Fruit fly (Drosophila melanogaster): ENCODE data around the gene CG18558.
A peak's percentile ranks its signal among the peaks of the same experiment; 100 is the strongest.

The CG18558 gene

DNA sequence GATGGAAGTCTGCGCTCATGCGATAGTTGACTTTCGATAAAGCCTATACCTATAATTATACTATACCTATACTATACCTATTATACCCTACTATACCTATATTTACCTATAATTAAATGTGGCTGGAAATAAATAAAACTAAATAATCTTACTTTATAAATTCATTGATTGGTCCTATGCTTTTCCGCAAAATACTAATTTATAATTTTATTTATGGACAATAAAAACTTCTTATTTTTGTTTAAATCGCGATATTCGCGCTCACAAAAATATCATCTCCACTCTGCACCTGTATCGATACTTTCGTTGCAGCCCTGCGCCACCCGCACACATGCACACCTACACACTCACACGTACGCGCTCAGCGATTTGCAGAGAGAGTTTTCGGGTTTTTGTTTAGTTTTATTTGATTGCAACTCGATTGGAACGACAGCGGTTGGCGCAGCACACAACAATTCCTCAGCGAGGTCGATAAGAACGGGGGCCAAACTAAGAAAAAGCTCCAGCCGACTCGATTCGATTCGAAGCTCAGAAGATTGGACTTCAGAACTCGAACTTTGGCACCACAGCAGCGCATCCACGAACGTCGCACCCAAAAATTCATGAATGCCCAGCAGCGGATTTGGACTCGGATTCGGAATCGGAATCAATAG, 30.4 kb upstream of the CG18558 start, which contains the start of gene CG8814 (continued):
- TF ChIP-seq cwo (GFP tag; optimal IDR thresholded peaks at IDR 0.05), result peak; percentile 32
- TF ChIP-seq YL-1 (GFP tag; optimal IDR thresholded peaks at IDR 0.05), result peak; percentile 31
- TF ChIP-seq Doc3 (GFP tag; IDR thresholded peaks at IDR 0.05; ENCODE audit: partially characterized antibody), result peak; percentile 66; the same call in 2 of the 3 replicates
- no peak for TF ChIP-seq CG11696 (GFP tag; IDR thresholded peaks at IDR 0.05)
- peak; percentile 76 for TF ChIP-seq tin (GFP tag; optimal IDR thresholded peaks at IDR 0.05)
- peak; percentile 69 for TF ChIP-seq Hmr (GFP tag; optimal IDR thresholded peaks at IDR 0.05)
- TF ChIP-seq Vsx1 (GFP tag; optimal IDR thresholded peaks at IDR 0.05), result no peak
- TF ChIP-seq lilli (GFP tag; optimal IDR thresholded peaks at IDR 0.05), result peak; percentile 92
- peak; percentile 25 for TF ChIP-seq corto (GFP tag; optimal IDR thresholded peaks at IDR 0.05)
- TF ChIP-seq CG8388 (GFP tag; optimal IDR thresholded peaks at IDR 0.05), result peak; percentile 46
- TF ChIP-seq CG5245 (GFP tag; optimal IDR thresholded peaks at IDR 0.05), result peak; percentile 18
- peak; percentile 46; the same call in 1 of the 2 replicates for TF ChIP-seq CG8765 (GFP tag; IDR thresholded peaks at IDR 0.05)
- peak; percentile 28 for TF ChIP-seq CG18011 (GFP tag; optimal IDR thresholded peaks at IDR 0.05)
- TF ChIP-seq dimm (GFP tag; IDR thresholded peaks at IDR 0.05), result no peak
- peak; percentile 87 for TF ChIP-seq CG8478 (optimal IDR thresholded peaks at IDR 0.05)
- no peak for TF ChIP-seq br (optimal IDR thresholded peaks at IDR 0.05)
- peak; percentile 62; the same call in 1 of the 3 replicates for TF ChIP-seq so (GFP tag; IDR thresholded peaks at IDR 0.05)
- peak; percentile 68; the same call in 2 of the 3 replicates for TF ChIP-seq CG11456 (GFP tag; IDR thresholded peaks at IDR 0.05)
- peak; percentile 89 for TF ChIP-seq knrl (GFP tag; IDR thresholded peaks at IDR 0.05; ENCODE audit: partially characterized antibody)
- TF ChIP-seq sug (tag; optimal IDR thresholded peaks at IDR 0.05), result peak; percentile 83
- TF ChIP-seq lola (GFP tag; optimal IDR thresholded peaks at IDR 0.05), result peak in 1 of 3 experiments; percentile 74
- peak; percentile 98 for TF ChIP-seq nom (GFP tag; optimal IDR thresholded peaks at IDR 0.05)
- peak; percentile 73 for TF ChIP-seq CG3847 (GFP tag; IDR thresholded peaks at IDR 0.05)
- peak; percentile 49 for TF ChIP-seq CG15011 (GFP tag; optimal IDR thresholded peaks at IDR 0.05)
- no peak for TF ChIP-seq jing (GFP tag; optimal IDR thresholded peaks at IDR 0.05)
- TF ChIP-seq cad (GFP tag; optimal IDR thresholded peaks at IDR 0.05), result no peak
- peak; percentile 85 for TF ChIP-seq CG31224 (GFP tag; IDR thresholded peaks at IDR 0.05)
- TF ChIP-seq CG17612 (GFP tag; IDR thresholded peaks at IDR 0.05), result no peak
- peak; percentile 75 for TF ChIP-seq CG2712 (tag; optimal IDR thresholded peaks at IDR 0.05)
- no peak for TF ChIP-seq usp (GFP tag; optimal IDR thresholded peaks at IDR 0.05)
- TF ChIP-seq Spps (tag; optimal IDR thresholded peaks at IDR 0.05), result no peak
- TF ChIP-seq Dip3 (GFP tag; optimal IDR thresholded peaks at IDR 0.05), result peak; percentile 29
- no peak for TF ChIP-seq CG10959 (GFP tag; IDR thresholded peaks at IDR 0.05)
- TF ChIP-seq danr (GFP tag; IDR thresholded peaks at IDR 0.05), result no peak
- peak; percentile 56 for TF ChIP-seq Ada2b (GFP tag; IDR thresholded peaks at IDR 0.05)
- peak; percentile 27 for TF ChIP-seq Blimp-1 (GFP tag; optimal IDR thresholded peaks at IDR 0.05)
- TF ChIP-seq pb (GFP tag; optimal IDR thresholded peaks at IDR 0.05), result no peak
- TF ChIP-seq Abd-B (GFP tag; optimal IDR thresholded peaks at IDR 0.05), result peak; percentile 66
- peak; percentile 80 for TF ChIP-seq CG9215 (GFP tag; IDR thresholded peaks at IDR 0.05)
- peak; percentile 68 for TF ChIP-seq Dp (GFP tag; optimal IDR thresholded peaks at IDR 0.05)
- peak; percentile 38 for TF ChIP-seq CG9609 (GFP tag; optimal IDR thresholded peaks at IDR 0.05)
- no peak for TF ChIP-seq NC2α (GFP tag; optimal IDR thresholded peaks at IDR 0.05)
- 0 out of 2 replicates have a peak, but pooled peaks have one; percentile 14 for TF ChIP-seq CG42726 (GFP tag; IDR thresholded peaks at IDR 0.05; ENCODE audit: partially characterized antibody)
- peak; percentile 76 for TF ChIP-seq Sin3A (optimal IDR thresholded peaks at IDR 0.05)
- peak; percentile 33 for TF ChIP-seq Bteb2 (GFP tag; optimal IDR thresholded peaks at IDR 0.05)
- TF ChIP-seq Usf (GFP tag; optimal IDR thresholded peaks at IDR 0.05), result peak; percentile 28
- peak; percentile 81 for TF ChIP-seq gem (tag; optimal IDR thresholded peaks at IDR 0.05)
- TF ChIP-seq Med (GFP tag), result peak; percentile 83
- peak; percentile 72 for TF ChIP-seq CG11504 (tag; optimal IDR thresholded peaks at IDR 0.05)
- no peak for TF ChIP-seq Jarid2 (GFP tag; optimal IDR thresholded peaks at IDR 0.05)
